Fruit fly (Drosophila melanogaster) whole organism, embryonic: ENCODE measurements around the gene CG31898.

Experiments used
- Abd-B ChIP-seq: fragments of 200-800 bp; sonication (Bioruptor generic); optimal IDR thresholded peaks from 2 replicates; lab custom pipeline; 2018; ENCODE audit warnings: missing biosample characterization, mild to moderate bottlenecking, missing genetic modification characterization, moderate library complexity
- Blimp-1 ChIP-seq: fragments of 200-800 bp; sonication (Bioruptor generic); optimal IDR thresholded peaks from 3 replicates; lab custom pipeline; 2018; ENCODE audit warnings: missing biosample characterization, missing genetic modification characterization, mild to moderate bottlenecking, moderate library complexity, missing genetic modification reagents
- CG10321 ChIP-seq: fragments of 200-800 bp; sonication (Bioruptor generic); IDR thresholded peaks from 2 replicates; pipeline ENCODE4 v1.3.6; 2022; ENCODE audit warnings: missing biosample characterization, missing genetic modification characterization
- CG11695 ChIP-seq: fragments of 200-800 bp; sonication (Bioruptor generic); IDR thresholded peaks from 3 replicates; pipeline ENCODE4 v1.3.6; 2022; ENCODE audit warnings: missing biosample characterization, missing genetic modification characterization
- CG11723 ChIP-seq: fragments of 200-800 bp; sonication (Bioruptor generic); optimal IDR thresholded peaks from 2 replicates; lab custom pipeline; 2017; ENCODE audit warnings: missing biosample characterization, mild to moderate bottlenecking, missing genetic modification characterization
- CG13424 ChIP-seq: fragments of 200-800 bp; sonication (Bioruptor generic); optimal IDR thresholded peaks from 2 replicates; lab custom pipeline; 2019; ENCODE audit warnings: missing biosample characterization, mild to moderate bottlenecking, missing genetic modification characterization, moderate library complexity
- CG14860 ChIP-seq: fragments of 200-800 bp; sonication (Bioruptor generic); IDR thresholded peaks from 3 replicates; pipeline ENCODE4 v1.3.6; 2022; ENCODE audit warnings: missing biosample characterization, missing genetic modification characterization; ENCODE audit not compliant: partially characterized antibody
- CG1647 ChIP-seq: fragments of 200-800 bp; sonication (Bioruptor generic); optimal IDR thresholded peaks from 3 replicates; lab custom pipeline; 2016; ENCODE audit warnings: missing biosample characterization, missing genetic modification characterization
- CG16779 ChIP-seq: fragments of 200-800 bp; sonication (Bioruptor generic); IDR thresholded peaks from 2 replicates; pipeline ENCODE4 v1.3.6; 2022; ENCODE audit warnings: missing biosample characterization, missing genetic modification characterization
- CG17186 ChIP-seq: fragments of 200-800 bp; sonication (Bioruptor generic); optimal IDR thresholded peaks from 3 replicates; lab custom pipeline; 2017; ENCODE audit warnings: missing biosample characterization, missing genetic modification reagents, missing genetic modification characterization
- CG17802 ChIP-seq: fragments of 200-800 bp; sonication (Bioruptor generic); optimal IDR thresholded peaks from 2 replicates; lab custom pipeline; 2018; ENCODE audit warnings: missing biosample characterization, mild to moderate bottlenecking, missing genetic modification characterization, moderate library complexity
- CG2678 ChIP-seq: fragments of 200-800 bp; sonication (Bioruptor generic); optimal IDR thresholded peaks from 3 replicates; lab custom pipeline; 2019; ENCODE audit warnings: missing biosample characterization, mild to moderate bottlenecking, missing genetic modification characterization, moderate library complexity
- CG2889 ChIP-seq: fragments of 200-800 bp; sonication (Bioruptor generic); IDR thresholded peaks from 3 replicates; pipeline ENCODE4 v1.3.6; 2022; ENCODE audit warnings: missing biosample characterization, missing genetic modification characterization
- CG30020 ChIP-seq: fragments of 200-800 bp; optimal IDR thresholded peaks from 2 replicates; lab custom pipeline; 2019; ENCODE audit warnings: missing biosample characterization, mild to moderate bottlenecking, missing genetic modification characterization, moderate library complexity
- CG31224 ChIP-seq: fragments of 200-800 bp; sonication (Bioruptor generic); IDR thresholded peaks from 2 replicates; pipeline ENCODE4 v1.3.6; 2022; ENCODE audit warnings: missing biosample characterization, missing genetic modification characterization
- CG31388 ChIP-seq: fragments of 200-800 bp; sonication (Bioruptor generic); optimal IDR thresholded peaks from 2 replicates; lab custom pipeline; 2016; ENCODE audit warnings: missing biosample characterization, missing genetic modification characterization
- CG3995 ChIP-seq: fragments of 200-800 bp; sonication (Bioruptor generic); optimal IDR thresholded peaks from 3 replicates; lab custom pipeline; 2016; ENCODE audit warnings: missing biosample characterization, missing genetic modification characterization
- CG4730 ChIP-seq: fragments of 200-800 bp; sonication (Bioruptor generic); IDR thresholded peaks from 2 replicates; pipeline ENCODE4 v1.3.6; 2022; ENCODE audit warnings: missing biosample characterization, missing genetic modification characterization
- CG6254 ChIP-seq: fragments of 200-800 bp; sonication (Bioruptor generic); optimal IDR thresholded peaks from 3 replicates; lab custom pipeline; 2017; ENCODE audit warnings: mild to moderate bottlenecking, missing biosample characterization, missing genetic modification reagents, missing genetic modification characterization
- CG6683 ChIP-seq: fragments of 200-800 bp; sonication (Bioruptor generic); optimal IDR thresholded peaks from 2 replicates; lab custom pipeline; 2017; ENCODE audit warnings: missing biosample characterization, mild to moderate bottlenecking, missing genetic modification characterization, missing genetic modification reagents
- CG6765 ChIP-seq: fragments of 200-800 bp; sonication (Bioruptor generic); optimal IDR thresholded peaks from 3 replicates; lab custom pipeline; 2017; ENCODE audit warnings: missing biosample characterization, mild to moderate bottlenecking, missing genetic modification characterization
- CG6813 ChIP-seq: fragments of 200-800 bp; sonication (Bioruptor generic); optimal IDR thresholded peaks from 2 replicates; lab custom pipeline; 2017; ENCODE audit warnings: missing biosample characterization, missing genetic modification characterization, mild to moderate bottlenecking, moderate library complexity, missing genetic modification reagents
- CG7839 ChIP-seq: fragments of 200-800 bp; sonication (Bioruptor generic); optimal IDR thresholded peaks from 3 replicates; lab custom pipeline; 2018; ENCODE audit warnings: missing biosample characterization, mild to moderate bottlenecking, missing genetic modification characterization, moderate library complexity
- CG8089 ChIP-seq: fragments of 200-800 bp; sonication (Bioruptor generic); optimal IDR thresholded peaks from 3 replicates; lab custom pipeline; 2016; ENCODE audit warnings: missing biosample characterization, missing genetic modification characterization
- Camta ChIP-seq: fragments of 200-800 bp; sonication (Bioruptor generic); optimal IDR thresholded peaks from 2 replicates; lab custom pipeline; 2016; ENCODE audit warnings: missing biosample characterization, missing genetic modification characterization
- Chrac-16 ChIP-seq: fragments of 200-800 bp; sonication (Bioruptor generic); optimal IDR thresholded peaks from 3 replicates; lab custom pipeline; 2016; ENCODE audit warnings: missing biosample characterization, missing genetic modification characterization
- Eip74EF ChIP-seq, 2 experiments: fragments of 200-800 bp in 1 of 2; fragments of >200 bp in 1 of 2; sonication (Bioruptor generic) in 1 of 2; optimal IDR thresholded peaks; 2 replicates each; lab custom pipeline; 2017 to 2019; ENCODE audit warnings: missing biosample characterization in 2 of 2, missing genetic modification characterization in 2 of 2, mild to moderate bottlenecking in 1 of 2, moderate library complexity in 1 of 2
- Fer1 ChIP-seq: fragments of 200-800 bp; sonication (Bioruptor generic); optimal IDR thresholded peaks from 2 replicates; lab custom pipeline; 2017; ENCODE audit warnings: missing biosample characterization, mild to moderate bottlenecking, missing genetic modification characterization
- H2.0 ChIP-seq: fragments of 200-800 bp; sonication (Bioruptor generic); IDR thresholded peaks from 2 replicates; pipeline ENCODE4 v1.3.6; 2022; ENCODE audit warnings: missing biosample characterization, missing genetic modification characterization
- Jarid2 ChIP-seq: fragments of 200-800 bp; sonication (Bioruptor generic); optimal IDR thresholded peaks from 3 replicates; lab custom pipeline; 2017; ENCODE audit warnings: mild to moderate bottlenecking, missing biosample characterization, missing genetic modification reagents, missing genetic modification characterization
- NC2α ChIP-seq: fragments of 200-800 bp; sonication (Bioruptor generic); optimal IDR thresholded peaks from 2 replicates; lab custom pipeline; 2016; ENCODE audit warnings: missing biosample characterization, missing genetic modification characterization
- NC2β ChIP-seq: fragments of 200-800 bp; sonication (Bioruptor generic); optimal IDR thresholded peaks from 2 replicates; lab custom pipeline; 2016; ENCODE audit warnings: missing biosample characterization, missing genetic modification characterization
- NFAT ChIP-seq: fragments of 200-800 bp; sonication (Bioruptor generic); IDR thresholded peaks from 2 replicates; pipeline ENCODE4 v1.3.6; 2022; ENCODE audit warnings: missing biosample characterization, missing genetic modification characterization
- Poxn ChIP-seq: fragments of 200-800 bp; sonication (Bioruptor generic); IDR thresholded peaks from 2 replicates; pipeline ENCODE4 v1.3.6; 2022; ENCODE audit warnings: missing biosample characterization, missing genetic modification characterization
- Xrp1 ChIP-seq: fragments of 200-800 bp; sonication (Bioruptor generic); IDR thresholded peaks from 2 replicates; pipeline ENCODE4 v1.3.6; 2022; ENCODE audit warnings: missing biosample characterization, missing genetic modification characterization
- al ChIP-seq: fragments of 200-800 bp; sonication (Bioruptor generic); IDR thresholded peaks from 2 replicates; pipeline ENCODE4 v1.3.6; 2022; ENCODE audit warnings: missing biosample characterization, missing genetic modification characterization
- amos ChIP-seq: fragments of 200-800 bp; sonication (Bioruptor generic); IDR thresholded peaks from 2 replicates; pipeline ENCODE4 v1.3.6; 2022; ENCODE audit warnings: missing biosample characterization, missing genetic modification characterization; ENCODE audit not compliant: partially characterized antibody
- ato ChIP-seq: fragments of 200-800 bp; sonication (Bioruptor generic); IDR thresholded peaks from 2 replicates; pipeline ENCODE4 v1.3.6; 2022; ENCODE audit warnings: missing biosample characterization, missing genetic modification characterization; ENCODE audit not compliant: partially characterized antibody
- da ChIP-seq: fragments of 200-800 bp; sonication (Bioruptor generic); optimal IDR thresholded peaks from 2 replicates; lab custom pipeline; 2016; ENCODE audit warnings: missing biosample characterization, missing genetic modification characterization
- esg ChIP-seq: fragments of 200-800 bp; sonication (Bioruptor generic); conservative IDR thresholded peaks from 2 replicates; pipeline ENCODE4 v1.3.6; 2022; ENCODE audit warnings: missing biosample characterization, missing genetic modification characterization
- fd64A ChIP-seq: fragments of 200-800 bp; sonication (Bioruptor generic); optimal IDR thresholded peaks from 3 replicates; lab custom pipeline; 2018; ENCODE audit warnings: missing biosample characterization, mild to moderate bottlenecking, missing genetic modification characterization
- gcm2 ChIP-seq: fragments of 200-800 bp; sonication (Bioruptor generic); optimal IDR thresholded peaks from 2 replicates; lab custom pipeline; 2016; ENCODE audit warnings: missing biosample characterization, missing genetic modification characterization
- lab ChIP-seq: fragments of 200-800 bp; sonication (Bioruptor generic); optimal IDR thresholded peaks from 3 replicates; lab custom pipeline; 2017; ENCODE audit warnings: missing biosample characterization, missing genetic modification characterization, mild to moderate bottlenecking, moderate library complexity, missing genetic modification reagents
- prd ChIP-seq, 3 experiments: fragments of >200 bp in 2 of 3; fragments of 200-800 bp in 1 of 3; sonication (Bioruptor generic) in 1 of 3; optimal IDR thresholded peaks in 2 of 3; IDR thresholded peaks in 1 of 3; 2 replicates in 2 of 3; 3 replicates in 1 of 3; pipeline versions ENCODE4 v1.3.6 to Lab custom; 2017 to 2022; ENCODE audit warnings: missing biosample characterization in 1 of 3, missing genetic modification characterization in 1 of 3
- scrt ChIP-seq: fragments of 200-800 bp; sonication (Bioruptor generic); optimal IDR thresholded peaks from 2 replicates; lab custom pipeline; 2018; ENCODE audit warnings: missing biosample characterization, mild to moderate bottlenecking, missing genetic modification characterization, moderate library complexity
- sd ChIP-seq: fragments of 200-800 bp; sonication (Bioruptor generic); optimal IDR thresholded peaks from 3 replicates; lab custom pipeline; 2018; ENCODE audit warnings: missing biosample characterization, mild to moderate bottlenecking, missing genetic modification characterization, moderate library complexity
- tap ChIP-seq: fragments of 200-800 bp; optimal IDR thresholded peaks from 3 replicates; lab custom pipeline; 2019; ENCODE audit warnings: missing biosample characterization, mild to moderate bottlenecking, missing genetic modification characterization, moderate library complexity
- zfh2 ChIP-seq: fragments of 200-800 bp; sonication (Bioruptor generic); optimal IDR thresholded peaks from 2 replicates; lab custom pipeline; 2016; ENCODE audit warnings: missing biosample characterization, missing genetic modification characterization

CG31898 gene

DNA sequence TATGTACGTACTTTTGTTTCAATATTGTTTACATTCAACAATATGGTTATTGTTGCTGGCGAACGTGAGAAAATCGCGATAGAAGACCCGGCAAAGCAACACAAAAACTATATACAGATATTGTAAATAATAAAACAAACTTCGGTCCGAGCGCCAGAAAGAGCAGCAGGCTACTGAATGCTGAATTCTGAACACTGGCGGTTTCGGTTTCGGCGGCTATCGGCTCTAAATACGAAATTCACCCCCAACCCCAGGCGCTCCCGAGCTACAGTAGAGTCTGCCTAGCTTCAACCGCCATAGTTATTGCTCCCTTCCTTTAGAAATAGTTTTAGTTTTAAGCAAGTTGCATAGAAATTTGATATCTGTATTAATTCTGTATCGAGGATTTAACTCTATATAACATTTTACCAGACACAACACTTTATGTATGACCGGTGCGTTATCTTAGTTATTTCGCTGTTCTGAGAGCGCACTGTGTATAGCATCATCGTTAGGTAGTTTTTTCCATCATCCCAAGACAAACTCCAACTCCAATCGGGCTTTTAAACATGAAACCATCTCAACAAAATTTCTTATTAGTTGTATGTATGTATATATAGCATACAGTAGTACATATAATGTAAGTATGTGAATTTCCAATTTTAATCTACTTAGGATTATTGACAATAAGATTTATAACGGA is 37.8 kb upstream of the CG31898 start, which contains the start of gene CG7627 (continued):
- TF ChIP-seq CG2889 (peak; percentile 50; the same call in 1 of the 3 replicates), CG6683 (GFP tag; lab: Kevin White, UChicago) (peak; percentile 63), gcm2 (peak; percentile 57), Jarid2 (peak; percentile 65), CG11723 (peak; percentile 50), CG6765 (GFP tag; lab: Kevin White, UChicago) (peak; percentile 67), amos (GFP tag; lab: Robert Waterston, UW) (peak; percentile 27; the same call in 1 of the 2 replicates), Xrp1 (peak; percentile 83), da (peak; percentile 19), CG14860 (no peak), CG11695 (GFP tag; lab: Robert Waterston, UW) (peak; percentile 72; the same call in 2 of the 3 replicates), CG31224 (peak; percentile 96), NFAT (GFP tag; lab: Robert Waterston, UW) (peak; percentile 82), NC2α (GFP tag; lab: Kevin White, UChicago) (peak; percentile 12), lab (GFP tag; lab: Kevin White, UChicago) (peak; percentile 88), scrt (GFP tag; lab: Kevin White, UChicago) (peak; percentile 51), CG17186 (GFP tag; lab: Kevin White, UChicago) (no peak), zfh2 (GFP tag; lab: Kevin White, UChicago) (peak; percentile 74), Fer1 (GFP tag; lab: Kevin White, UChicago) (peak; percentile 86), Blimp-1 (GFP tag; lab: Kevin White, UChicago) (peak; percentile 66), Abd-B (GFP tag; lab: Kevin White, UChicago) (peak; percentile 47), CG13424 (tag; lab: Kevin White, UChicago) (peak; percentile 78), CG4730 (peak; percentile 67), CG7839 (tag; lab: Kevin White, UChicago) (peak; percentile 80), fd64A (GFP tag; lab: Kevin White, UChicago) (no peak), CG31388 (GFP tag; lab: Kevin White, UChicago) (no peak), CG17802 (peak; percentile 34), CG2678 (tag; lab: Kevin White, UChicago) (peak; percentile 88), tap (peak; percentile 57), Poxn (peak; percentile 70), CG3995 (GFP tag; lab: Kevin White, UChicago) (peak; percentile 7), ato (GFP tag; lab: Robert Waterston, UW) (no peak), CG30020 (tag; lab: Kevin White, UChicago) (peak; percentile 32), sd (tag; lab: Kevin White, UChicago) (peak; percentile 41), esg (GFP tag; lab: Robert Waterston, UW) (peak; percentile 77), al (GFP tag; lab: Robert Waterston, UW) (peak; percentile 75), CG6254 (peak; percentile 12), prd (optimal IDR thresholded peaks at IDR 0.05; lab: Kevin White, UChicago) (no peak), prd (GFP tag; IDR thresholded peaks at IDR 0.05; lab: Robert Waterston, UW) (peak; percentile 81), Camta (GFP tag; lab: Kevin White, UChicago) (peak; percentile 47), Chrac-16 (GFP tag; lab: Kevin White, UChicago) (peak; percentile 62), NC2β (peak; percentile 49), CG8089 (GFP tag; lab: Kevin White, UChicago) (peak; percentile 62), CG1647 (GFP tag; lab: Kevin White, UChicago) (peak; percentile 46), H2.0 (GFP tag; lab: Robert Waterston, UW) (peak; percentile 66), CG16779 (GFP tag; lab: Robert Waterston, UW) (0 out of 2 replicates have a peak, but pooled peaks have one; percentile 34), Eip74EF (GFP tag; optimal IDR thresholded peaks at IDR 0.05; lab: Kevin White, UChicago) (peak in 1 of 2 experiments; percentile 41), CG6813 (GFP tag; lab: Kevin White, UChicago) (peak; percentile 78), CG10321 (GFP tag; lab: Robert Waterston, UW) (no peak)
